Worm (Caenorhabditis elegans) whole organism, L2 larva: ENCODE measurements around the gene R07C12.3.

Experiments
- F13H6.1 ChIP-seq: sonication (generic microtip); optimal IDR thresholded peaks from 2 replicates; lab custom pipeline; 2016; ENCODE audit warnings: missing genetic modification characterization, missing compliant biosample characterization
- R02D3.7 ChIP-seq: fragments of 150-350 bp; optimal IDR thresholded peaks from 2 replicates; lab custom pipeline; 2014; ENCODE audit warnings: missing biosample characterization, missing genetic modification characterization
- alr-1 ChIP-seq: fragments of 150-350 bp; optimal IDR thresholded peaks from 2 replicates; lab custom pipeline; 2014; ENCODE audit warnings: missing biosample characterization, missing genetic modification characterization
- aly-2 ChIP-seq: fragments of 150-350 bp; optimal IDR thresholded peaks from 2 replicates; lab custom pipeline; 2014; ENCODE audit warnings: missing biosample characterization, missing genetic modification characterization
- ama-1 ChIP-seq: fragments of 150-350 bp; optimal IDR thresholded peaks from 2 replicates; lab custom pipeline; 2018; ENCODE audit warnings: inconsistent platforms
- nhr-11 ChIP-seq: fragments of 150-350 bp; optimal IDR thresholded peaks from 2 replicates; lab custom pipeline; 2014; ENCODE audit warnings: missing biosample characterization, missing genetic modification characterization
- nhr-12 ChIP-seq: fragments of 150-350 bp; optimal IDR thresholded peaks from 2 replicates; lab custom pipeline; 2014; ENCODE audit warnings: missing biosample characterization, missing genetic modification characterization
- nhr-21 ChIP-seq: fragments of 150-350 bp; optimal IDR thresholded peaks from 2 replicates; lab custom pipeline; 2014; ENCODE audit warnings: missing biosample characterization, missing genetic modification characterization
- snpc-4 ChIP-seq: fragments of 150-350 bp; optimal IDR thresholded peaks from 2 replicates; lab custom pipeline; 2014; ENCODE audit warnings: missing biosample characterization, missing genetic modification characterization

ce11 chrIV:4108767-4109166 lies 36.1 kb upstream of the R07C12.3 start, which contains the start of gene C35B1.7:
- TF ChIP-seq R02D3.7 (tag; lab: Kevin White, UChicago) (no peak), alr-1 (tag; lab: Kevin White, UChicago) (no peak), aly-2 (tag; lab: Kevin White, UChicago) (no peak), F13H6.1 (tag; lab: Kevin White, UChicago) (no peak), ama-1 (no peak), nhr-21 (no peak), nhr-12 (no peak), nhr-11 (no peak), snpc-4 (no peak)
